Worm (Caenorhabditis elegans): ENCODE data around the gene amt-3.

ce11 chrII:8344803-8345202 is 24.2 kb downstream of the amt-3 start:
- no peak for TF ChIP-seq nfya-1 (tag; optimal IDR thresholded peaks at IDR 0.05; ENCODE audit: borderline replicate concordance, insufficient read depth)
- TF ChIP-seq egl-44 (GFP tag; IDR thresholded peaks at IDR 0.05): no peak
- no peak for TF ChIP-seq aptf-2 (GFP tag; conservative IDR thresholded peaks at IDR 0.05)
